Worm (Caenorhabditis elegans) whole organism, young adult: ENCODE results near the gene K10G9.2.

Source experiments
- B0336.3 ChIP-seq: fragments of 200-800 bp; sonication (Bioruptor generic); IDR thresholded peaks from 2 replicates; pipeline ENCODE4 v1.3.6; 2022; ENCODE audit warnings: missing genetic modification characterization, missing compliant biosample characterization
- D2030.7 ChIP-seq: fragments of 200-800 bp; sonication (Bioruptor generic); IDR thresholded peaks from 2 replicates; pipeline ENCODE4 v1.3.6; 2022; ENCODE audit warnings: missing genetic modification reagents, missing genetic modification characterization, missing compliant biosample characterization
- F10E7.11 ChIP-seq: sonication (generic microtip); optimal IDR thresholded peaks from 2 replicates; lab custom pipeline; 2017; ENCODE audit warnings: mild to moderate bottlenecking, missing genetic modification characterization, moderate library complexity, missing compliant biosample characterization
- F22D6.2 ChIP-seq: sonication (generic microtip); optimal IDR thresholded peaks from 2 replicates; lab custom pipeline; 2016; ENCODE audit warnings: mild to moderate bottlenecking, missing genetic modification characterization, missing compliant biosample characterization
- F23B12.7 ChIP-seq: sonication (generic microtip); optimal IDR thresholded peaks from 2 replicates; lab custom pipeline; 2017; ENCODE audit warnings: missing genetic modification characterization, mild to moderate bottlenecking, missing compliant biosample characterization, antibody characterized with exemption, moderate library complexity; ENCODE audit not compliant: insufficient read depth
- F37B4.10 ChIP-seq: fragments of 200-800 bp; sonication (Bioruptor generic); IDR thresholded peaks from 2 replicates; pipeline ENCODE4 v1.3.6; 2022; ENCODE audit warnings: missing genetic modification characterization, missing compliant biosample characterization
- F39B2.1 ChIP-seq: fragments of 200-800 bp; sonication (Bioruptor generic); IDR thresholded peaks from 2 replicates; pipeline ENCODE4 v1.3.6; 2022; ENCODE audit warnings: missing genetic modification reagents, missing genetic modification characterization, missing compliant biosample characterization
- K11D2.4 ChIP-seq: fragments of 200-800 bp; sonication (Bioruptor generic); IDR thresholded peaks from 2 replicates; pipeline ENCODE4 v1.3.6; 2022; ENCODE audit warnings: missing genetic modification reagents, missing genetic modification characterization, missing compliant biosample characterization
- T07F8.4 ChIP-seq: sonication (generic microtip); optimal IDR thresholded peaks from 2 replicates; lab custom pipeline; 2016; ENCODE audit warnings: mild to moderate bottlenecking, missing genetic modification characterization, moderate library complexity, missing compliant biosample characterization
- Y95B8A.8 ChIP-seq: fragments of 200-800 bp; sonication (Bioruptor generic); IDR thresholded peaks from 2 replicates; pipeline ENCODE4 v1.3.6; 2022; ENCODE audit warnings: missing genetic modification reagents, missing genetic modification characterization, missing compliant biosample characterization
- aptf-3 ChIP-seq: fragments of 200-800 bp; sonication (Bioruptor generic); IDR thresholded peaks from 2 replicates; pipeline ENCODE4 v1.3.6; 2022; ENCODE audit warnings: missing genetic modification characterization, missing compliant biosample characterization
- atf-7 ChIP-seq: sonication (generic microtip); optimal IDR thresholded peaks from 2 replicates; lab custom pipeline; 2017; ENCODE audit warnings: mild to moderate bottlenecking, missing genetic modification characterization, missing compliant biosample characterization
- attf-5 ChIP-seq: fragments of 200-800 bp; sonication (Bioruptor generic); optimal IDR thresholded peaks from 2 replicates; lab custom pipeline; 2018; ENCODE audit warnings: mild to moderate bottlenecking, missing genetic modification characterization, missing compliant biosample characterization
- bed-1 ChIP-seq: fragments of 200-800 bp; sonication (Bioruptor generic); IDR thresholded peaks from 2 replicates; pipeline ENCODE4 v1.3.6; 2022; ENCODE audit warnings: missing genetic modification reagents, missing genetic modification characterization, missing compliant biosample characterization
- cebp-2 ChIP-seq: fragments of 200-800 bp; sonication (Bioruptor generic); IDR thresholded peaks from 2 replicates; pipeline ENCODE4 v1.3.6; 2022; ENCODE audit warnings: missing genetic modification characterization, missing compliant biosample characterization
- ceh-27 ChIP-seq: fragments of 200-800 bp; sonication (Bioruptor generic); optimal IDR thresholded peaks from 2 replicates; lab custom pipeline; 2018; ENCODE audit warnings: mild to moderate bottlenecking, missing genetic modification characterization, moderate library complexity, missing compliant biosample characterization
- ceh-79 ChIP-seq: sonication (generic microtip); optimal IDR thresholded peaks from 2 replicates; lab custom pipeline; 2017; ENCODE audit warnings: mild to moderate bottlenecking, missing genetic modification characterization, missing compliant biosample characterization
- efl-1 ChIP-seq: fragments of 150-350 bp; optimal IDR thresholded peaks from 2 replicates; lab custom pipeline; 2014; ENCODE audit warnings: missing biosample characterization, missing genetic modification reagents, missing genetic modification characterization
- him-1 ChIP-seq: sonication (generic microtip); optimal IDR thresholded peaks from 2 replicates; lab custom pipeline; 2016; ENCODE audit warnings: missing genotype, missing genetic modification reagents, missing genetic modification characterization, missing compliant biosample characterization
- let-607 ChIP-seq, 2 experiments: fragments of 200-800 bp in 1 of 2; sonication (Bioruptor generic) in 1 of 2; sonication (generic microtip) in 1 of 2; optimal IDR thresholded peaks; 2 replicates each; lab custom pipeline; 2016 to 2018; ENCODE audit warnings: mild to moderate bottlenecking in 2 of 2, missing compliant biosample characterization in 2 of 2, missing genetic modification characterization in 2 of 2, moderate library complexity in 2 of 2, missing genotype in 1 of 2
- lin-40 ChIP-seq: sonication (generic microtip); optimal IDR thresholded peaks from 2 replicates; lab custom pipeline; 2016; ENCODE audit warnings: missing genetic modification characterization, mild to moderate bottlenecking, missing compliant biosample characterization, missing genotype, missing genetic modification reagents
- lir-1 ChIP-seq: fragments of 200-800 bp; sonication (Bioruptor generic); conservative IDR thresholded peaks from 2 replicates; pipeline ENCODE4 v1.3.6; 2022; ENCODE audit warnings: missing genetic modification reagents, missing genetic modification characterization, missing compliant biosample characterization
- lsl-1 ChIP-seq: fragments of 200-800 bp; sonication (Bioruptor generic); optimal IDR thresholded peaks from 2 replicates; lab custom pipeline; 2018; ENCODE audit warnings: mild to moderate bottlenecking, missing genetic modification characterization, moderate library complexity, missing compliant biosample characterization
- lsy-27 ChIP-seq: sonication (generic microtip); optimal IDR thresholded peaks from 2 replicates; lab custom pipeline; 2017; ENCODE audit warnings: missing genetic modification characterization, mild to moderate bottlenecking, missing compliant biosample characterization, antibody characterized with exemption, missing genotype, borderline replicate concordance; ENCODE audit not compliant: insufficient read depth
- madf-8 ChIP-seq: fragments of 200-800 bp; sonication (Bioruptor generic); conservative IDR thresholded peaks from 2 replicates; pipeline ENCODE4 v1.3.6; 2022; ENCODE audit warnings: missing genetic modification reagents, missing genetic modification characterization, missing compliant biosample characterization
- mcd-1 ChIP-seq: fragments of 200-800 bp; sonication (Bioruptor generic); IDR thresholded peaks from 2 replicates; pipeline ENCODE4 v1.3.6; 2022; ENCODE audit warnings: missing genetic modification reagents, missing genetic modification characterization, missing compliant biosample characterization
- mel-28 ChIP-seq: sonication (generic microtip); optimal IDR thresholded peaks from 2 replicates; lab custom pipeline; 2016; ENCODE audit warnings: borderline replicate concordance, mild to moderate bottlenecking, missing genetic modification characterization, missing compliant biosample characterization
- nfya-1 ChIP-seq: sonication (generic microtip); optimal IDR thresholded peaks from 2 replicates; lab custom pipeline; 2017; ENCODE audit warnings: antibody characterized with exemption, missing compliant biosample characterization, missing genetic modification characterization, borderline replicate concordance; ENCODE audit not compliant: insufficient read depth
- nfya-2 ChIP-seq: fragments of 200-800 bp; sonication (Bioruptor generic); IDR thresholded peaks from 2 replicates; pipeline ENCODE4 v1.3.6; 2022; ENCODE audit warnings: missing genetic modification reagents, missing genetic modification characterization, missing compliant biosample characterization
- nfyb-1 ChIP-seq: fragments of 200-800 bp; sonication (Bioruptor generic); IDR thresholded peaks from 2 replicates; pipeline ENCODE4 v1.3.6; 2022; ENCODE audit warnings: missing genetic modification reagents, missing genetic modification characterization, missing compliant biosample characterization
- nhr-179 ChIP-seq: sonication (generic microtip); optimal IDR thresholded peaks from 2 replicates; lab custom pipeline; 2016; ENCODE audit warnings: mild to moderate bottlenecking, missing genetic modification characterization, missing compliant biosample characterization
- rcor-1 ChIP-seq: fragments of 200-800 bp; sonication (Bioruptor generic); IDR thresholded peaks from 2 replicates; pipeline ENCODE4 v1.3.6; 2022; ENCODE audit warnings: missing genetic modification reagents, missing genetic modification characterization, missing compliant biosample characterization
- rpc-1 ChIP-seq, 2 experiments: fragments of 150-350 bp in 1 of 2; sonication (generic microtip) in 1 of 2; optimal IDR thresholded peaks; 2 replicates each; lab custom pipeline; 2014 to 2018; ENCODE audit warnings: missing biosample characterization in 1 of 2, missing genetic modification characterization in 1 of 2, missing genetic modification reagents in 1 of 2, missing genotype in 1 of 2
- sea-2 ChIP-seq: fragments of 200-800 bp; sonication (Bioruptor generic); IDR thresholded peaks from 2 replicates; pipeline ENCODE4 v1.3.6; 2022; ENCODE audit warnings: missing genetic modification characterization, missing compliant biosample characterization
- snpc-1.1 ChIP-seq: sonication (generic microtip); optimal IDR thresholded peaks from 2 replicates; lab custom pipeline; 2017; ENCODE audit warnings: missing genetic modification characterization, mild to moderate bottlenecking, missing compliant biosample characterization, antibody characterized with exemption, moderate library complexity, missing genotype, missing genetic modification reagents; ENCODE audit not compliant: insufficient read depth
- snpc-4 ChIP-seq, 5 experiments: fragments of 150-350 bp in 1 of 5; sonication (generic microtip) in 4 of 5; optimal IDR thresholded peaks; 2 replicates each; lab custom pipeline; 2014 to 2018; ENCODE audit warnings: missing genetic modification characterization in 5 of 5, missing biosample characterization in 3 of 5, antibody characterized with exemption in 2 of 5, mild to moderate bottlenecking in 2 of 5, missing compliant biosample characterization in 2 of 5, missing genotype in 2 of 5, moderate library complexity in 2 of 5, missing genetic modification reagents in 1 of 5
- tbp1 ChIP-seq: fragments of 200-800 bp; sonication (Bioruptor generic); optimal IDR thresholded peaks from 2 replicates; lab custom pipeline; 2018; ENCODE audit warnings: mild to moderate bottlenecking, missing genetic modification characterization, missing compliant biosample characterization
- tbx-9 ChIP-seq: sonication (generic microtip); optimal IDR thresholded peaks from 2 replicates; lab custom pipeline; 2016; ENCODE audit warnings: borderline replicate concordance, missing genetic modification characterization, inconsistent platforms, missing compliant biosample characterization
- tlf-1 ChIP-seq: fragments of 200-800 bp; sonication (Bioruptor generic); optimal IDR thresholded peaks from 2 replicates; lab custom pipeline; 2018; ENCODE audit warnings: mild to moderate bottlenecking, missing genetic modification characterization, missing compliant biosample characterization
- unc-130 ChIP-seq: sonication (generic microtip); optimal IDR thresholded peaks from 2 replicates; lab custom pipeline; 2016; ENCODE audit warnings: missing genetic modification reagents, missing genetic modification characterization, missing compliant biosample characterization
- unc-62 ChIP-seq: fragments of 150-350 bp; optimal IDR thresholded peaks from 2 replicates; lab custom pipeline; 2014; ENCODE audit warnings: missing biosample characterization, missing genetic modification reagents, missing genetic modification characterization
- xnd-1 ChIP-seq: sonication (generic microtip); optimal IDR thresholded peaks from 2 replicates; lab custom pipeline; 2016; ENCODE audit warnings: missing genotype, missing genetic modification reagents, missing genetic modification characterization, missing compliant biosample characterization
- zfh-2 ChIP-seq: fragments of 200-800 bp; sonication (Bioruptor generic); conservative IDR thresholded peaks from 2 replicates; pipeline ENCODE4 v1.3.6; 2022; ENCODE audit warnings: missing genetic modification reagents, missing genetic modification characterization, missing compliant biosample characterization
- ztf-22 ChIP-seq: fragments of 200-800 bp; sonication (Bioruptor generic); optimal IDR thresholded peaks from 2 replicates; lab custom pipeline; 2018; ENCODE audit warnings: mild to moderate bottlenecking, missing genetic modification characterization, moderate library complexity, missing compliant biosample characterization
- ztf-3 ChIP-seq: fragments of 200-800 bp; sonication (Bioruptor generic); optimal IDR thresholded peaks from 2 replicates; lab custom pipeline; 2018; ENCODE audit warnings: mild to moderate bottlenecking, missing genetic modification characterization, missing compliant biosample characterization
- ztf-6 ChIP-seq: fragments of 200-800 bp; sonication (Bioruptor generic); IDR thresholded peaks from 2 replicates; pipeline ENCODE4 v1.3.6; 2022; ENCODE audit warnings: missing genetic modification reagents, missing genetic modification characterization, missing compliant biosample characterization

The K10G9.2 gene

DNA sequence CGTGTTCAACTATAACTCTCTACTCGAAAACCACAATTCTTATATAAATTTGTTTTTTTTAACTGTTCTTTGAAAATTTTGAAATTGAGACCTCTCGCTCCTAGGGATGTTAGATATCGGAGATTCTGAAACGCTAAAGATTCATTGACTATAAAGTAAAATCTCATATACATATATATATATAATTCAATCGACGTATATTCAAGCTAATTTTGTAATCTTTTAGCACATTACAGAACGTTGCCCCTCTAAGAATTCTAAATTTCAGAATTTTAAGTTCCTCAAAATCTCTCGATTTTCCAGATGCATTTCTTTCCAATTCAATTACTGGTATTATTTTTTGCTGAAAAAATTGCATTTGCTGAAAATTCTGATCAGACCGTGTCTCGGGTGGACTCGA is 6.9 kb upstream of the K10G9.2 start, which contains the start of gene pad-2:
TSS of gene pad-2 (plus strand) at position 301 of the 400 bp plus-strand sequence.
- no peak for TF ChIP-seq sea-2 (GFP tag; lab: Robert Waterston, UW)
- no peak for TF ChIP-seq xnd-1 (tag; lab: Kevin White, UChicago)
- no peak for TF ChIP-seq him-1 (tag; lab: Kevin White, UChicago)
- TF ChIP-seq ztf-6: no peak
- TF ChIP-seq F23B12.7 (tag; lab: Kevin White, UChicago): no peak
- no peak for TF ChIP-seq ztf-3
- no peak for TF ChIP-seq efl-1 (GFP tag; lab: Kevin White, UChicago)
- no peak for TF ChIP-seq zfh-2 (GFP tag; lab: Robert Waterston, UW)
- TF ChIP-seq bed-1 (GFP tag; lab: Robert Waterston, UW): no peak
- TF ChIP-seq tbp1 (GFP tag; lab: Kevin White, UChicago): no peak
- no peak for TF ChIP-seq tlf-1 (GFP tag; lab: Kevin White, UChicago)
- no peak for TF ChIP-seq nfya-1 (tag; lab: Kevin White, UChicago)
- TF ChIP-seq, all 124 proteins: peak for 0

DNA sequence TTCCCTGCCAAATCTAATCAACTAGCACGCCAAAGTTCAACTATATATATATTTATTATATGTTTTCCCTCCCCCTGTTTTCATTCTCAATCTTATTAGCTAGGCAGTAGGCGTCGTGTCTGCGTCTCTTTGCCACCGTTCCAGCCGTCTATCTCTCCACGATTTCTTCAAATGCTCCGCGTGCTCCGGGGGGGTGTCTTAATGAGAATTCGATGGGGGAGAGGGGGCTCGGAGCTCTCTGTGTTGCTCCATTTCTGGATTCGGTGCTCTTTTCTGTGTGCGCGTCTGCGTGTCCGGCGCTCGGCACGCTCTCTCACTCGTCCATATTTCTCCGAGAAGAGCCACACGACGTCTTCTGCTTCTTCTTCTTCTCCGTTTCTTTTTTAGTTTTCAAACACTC is 1.5 kb upstream of the K10G9.2 start:
- TF ChIP-seq F22D6.2 (no peak), snpc-1.1 (tag; lab: Kevin White, UChicago) (no peak), nhr-179 (tag; lab: Kevin White, UChicago) (no peak), cebp-2 (GFP tag; lab: Robert Waterston, UW) (peak; percentile 64; the same call in 1 of the 2 replicates), attf-5 (GFP tag; lab: Kevin White, UChicago) (peak; percentile 72), unc-130 (GFP tag; lab: Kevin White, UChicago) (no peak), ceh-79 (tag; lab: Kevin White, UChicago) (no peak), aptf-3 (GFP tag; lab: Robert Waterston, UW) (no peak), atf-7 (tag; lab: Kevin White, UChicago) (no peak), nfya-2 (GFP tag; lab: Robert Waterston, UW) (no peak), ztf-6 (no peak), unc-62 (no peak), madf-8 (GFP tag; lab: Robert Waterston, UW) (no peak), B0336.3 (no peak), Y95B8A.8 (no peak), F39B2.1 (no peak), rcor-1 (GFP tag; lab: Robert Waterston, UW) (no peak), ceh-27 (GFP tag; lab: Kevin White, UChicago) (peak; percentile 50), lin-40 (tag; lab: Kevin White, UChicago) (peak; percentile 48), rpc-1 (optimal IDR thresholded peaks at IDR 0.05; lab: Kevin White, UChicago) (no peak), rpc-1 (tag; optimal IDR thresholded peaks at IDR 0.05; lab: Kevin White, UChicago) (no peak), ztf-22 (GFP tag; lab: Kevin White, UChicago) (peak; percentile 58), D2030.7 (GFP tag; lab: Robert Waterston, UW) (no peak), F10E7.11 (no peak), lsy-27 (no peak), F37B4.10 (GFP tag; lab: Robert Waterston, UW) (no peak), lsl-1 (GFP tag; lab: Kevin White, UChicago) (no peak), lir-1 (GFP tag; lab: Robert Waterston, UW) (no peak), T07F8.4 (tag; lab: Kevin White, UChicago) (no peak), nfyb-1 (GFP tag; lab: Robert Waterston, UW) (peak; percentile 34; the same call in 1 of the 2 replicates), mcd-1 (GFP tag; lab: Robert Waterston, UW) (peak; percentile 52), let-607 (tag; optimal IDR thresholded peaks at IDR 0.05; lab: Kevin White, UChicago) (no peak), K11D2.4 (GFP tag; lab: Robert Waterston, UW) (no peak), snpc-4 (GFP tag; optimal IDR thresholded peaks at IDR 0.05; lab: Kevin White, UChicago) (no peak), snpc-4 (tag; optimal IDR thresholded peaks at IDR 0.05; lab: Kevin White, UChicago) (peak in 1 of 4 experiments; percentile 16), tbx-9 (tag; lab: Kevin White, UChicago) (no peak), mel-28 (tag; lab: Kevin White, UChicago) (no peak)
